Worm (Caenorhabditis elegans) whole organism, early embryonic: ENCODE data around the gene T24B8.4.

ENCODE experiments used
- B0310.2 ChIP-seq: sonication (generic microtip); optimal IDR thresholded peaks from 2 replicates; lab custom pipeline; 2016; ENCODE audit warnings: mild to moderate bottlenecking, missing genetic modification characterization, missing compliant biosample characterization
- F13C5.2 ChIP-seq: sonication (generic microtip); optimal IDR thresholded peaks from 2 replicates; lab custom pipeline; 2017; ENCODE audit warnings: mild to moderate bottlenecking, missing genetic modification characterization, inconsistent platforms, missing compliant biosample characterization
- ama-1 ChIP-seq: fragments of 150-350 bp; optimal IDR thresholded peaks from 2 replicates; lab custom pipeline; 2014
- ceh-13 ChIP-seq: fragments of 200-800 bp; sonication (Bioruptor generic); optimal IDR thresholded peaks from 2 replicates; lab custom pipeline; 2018; ENCODE audit warnings: mild to moderate bottlenecking, missing genetic modification characterization, missing compliant biosample characterization
- ceh-36 ChIP-seq: sonication (generic microtip); optimal IDR thresholded peaks from 2 replicates; lab custom pipeline; 2016; ENCODE audit warnings: missing genetic modification characterization, inconsistent platforms, missing compliant biosample characterization
- flt-1 ChIP-seq: fragments of 200-800 bp; sonication (Bioruptor generic); IDR thresholded peaks from 2 replicates; pipeline ENCODE4 v1.3.6; 2022; ENCODE audit warnings: missing genetic modification characterization, missing compliant biosample characterization
- hmbx-1 ChIP-seq: sonication (generic microtip); optimal IDR thresholded peaks from 2 replicates; lab custom pipeline; 2016; ENCODE audit warnings: mild to moderate bottlenecking, missing genetic modification characterization, missing compliant biosample characterization
- hmg-4 ChIP-seq: fragments of 200-800 bp; sonication (Bioruptor generic); optimal IDR thresholded peaks from 2 replicates; lab custom pipeline; 2018; ENCODE audit warnings: mild to moderate bottlenecking, missing genetic modification characterization, missing compliant biosample characterization
- hnd-1 ChIP-seq: sonication (generic microtip); optimal IDR thresholded peaks from 2 replicates; lab custom pipeline; 2016; ENCODE audit warnings: missing genetic modification characterization, missing compliant biosample characterization
- scrt-1 ChIP-seq: fragments of 200-800 bp; sonication (Bioruptor generic); IDR thresholded peaks from 2 replicates; pipeline ENCODE4 v1.3.6; 2022; ENCODE audit warnings: missing genetic modification characterization, missing compliant biosample characterization
- tbx-11 ChIP-seq: fragments of 200-800 bp; sonication (Bioruptor generic); IDR thresholded peaks from 2 replicates; pipeline ENCODE4 v1.3.6; 2022; ENCODE audit warnings: missing genetic modification characterization, missing compliant biosample characterization

ce11 chrII:9063350-9063749, 7.3 kb downstream of the T24B8.4 start:
- no peak for TF ChIP-seq ama-1 (lab: Kevin White, UChicago)
- no peak for TF ChIP-seq scrt-1
- TF ChIP-seq hmbx-1 (tag; lab: Kevin White, UChicago) = no peak
- TF ChIP-seq flt-1 = no peak
- TF ChIP-seq B0310.2 = no peak
- TF ChIP-seq ceh-36 (tag; lab: Kevin White, UChicago) = no peak
- TF ChIP-seq tbx-11 (GFP tag; lab: Robert Waterston, UW) = no peak
- no peak for TF ChIP-seq F13C5.2 (tag; lab: Kevin White, UChicago)
- no peak for TF ChIP-seq hmg-4 (GFP tag; lab: Kevin White, UChicago)
- TF ChIP-seq ceh-13 (GFP tag; lab: Kevin White, UChicago) = no peak
- no peak for TF ChIP-seq hnd-1 (tag; lab: Kevin White, UChicago)
